Worm (Caenorhabditis elegans): ENCODE measurements around the gene ndnf-1.

ce11 chrIV:3053428-3053827, 24.7 kb upstream of the ndnf-1 start, which contains the start of gene ivph-3:
- TF ChIP-seq tbx-7 (tag; optimal IDR thresholded peaks at IDR 0.05) (no peak), ama-1 (optimal IDR thresholded peaks at IDR 0.05) (no peak), zip-5 (tag; optimal IDR thresholded peaks at IDR 0.05) (no peak), pqm-1 (tag; optimal IDR thresholded peaks at IDR 0.05) (no peak), nfya-1 (tag; optimal IDR thresholded peaks at IDR 0.05) (no peak), gmeb-2 (tag; optimal IDR thresholded peaks at IDR 0.05) (no peak), ttx-3 (tag; optimal IDR thresholded peaks at IDR 0.05) (no peak), elt-2 (tag; optimal IDR thresholded peaks at IDR 0.05) (no peak), unc-55 (GFP tag; optimal IDR thresholded peaks at IDR 0.05) (no peak), sox-2 (GFP tag; IDR thresholded peaks at IDR 0.05) (no peak), ceh-18 (tag; optimal IDR thresholded peaks at IDR 0.05) (no peak), ceh-45 (GFP tag; IDR thresholded peaks at IDR 0.05) (no peak), hlh-15 (tag; optimal IDR thresholded peaks at IDR 0.05) (no peak)
